Worm (Caenorhabditis elegans) whole organism, young adult: ENCODE measurements around the gene K01H12.4.

ENCODE experiments used
- B0035.1 ChIP-seq: sonication (generic microtip); optimal IDR thresholded peaks from 2 replicates; lab custom pipeline; 2016; ENCODE audit warnings: missing genetic modification characterization, mild to moderate bottlenecking, missing compliant biosample characterization, missing genotype, missing genetic modification reagents
- B0261.1 ChIP-seq: sonication (generic microtip); optimal IDR thresholded peaks from 2 replicates; lab custom pipeline; 2016; ENCODE audit warnings: mild to moderate bottlenecking, missing genetic modification characterization, moderate library complexity, missing compliant biosample characterization
- B0336.3 ChIP-seq: fragments of 200-800 bp; sonication (Bioruptor generic); IDR thresholded peaks from 2 replicates; pipeline ENCODE4 v1.3.6; 2022; ENCODE audit warnings: missing genetic modification characterization, missing compliant biosample characterization
- C06A6.2 ChIP-seq: fragments of 200-800 bp; sonication (Bioruptor generic); conservative IDR thresholded peaks from 2 replicates; pipeline ENCODE4 v1.3.6; 2022; ENCODE audit warnings: missing genetic modification characterization, missing compliant biosample characterization
- F49E8.2 ChIP-seq: sonication (generic microtip); optimal IDR thresholded peaks from 3 replicates; lab custom pipeline; 2017; ENCODE audit warnings: missing genetic modification characterization, mild to moderate bottlenecking, missing compliant biosample characterization, antibody characterized with exemption, moderate library complexity; ENCODE audit not compliant: insufficient read depth
- K11D2.4 ChIP-seq: fragments of 200-800 bp; sonication (Bioruptor generic); IDR thresholded peaks from 2 replicates; pipeline ENCODE4 v1.3.6; 2022; ENCODE audit warnings: missing genetic modification reagents, missing genetic modification characterization, missing compliant biosample characterization
- K12H6.12 ChIP-seq: fragments of 200-800 bp; sonication (Bioruptor generic); optimal IDR thresholded peaks from 2 replicates; lab custom pipeline; 2018; ENCODE audit warnings: mild to moderate bottlenecking, missing genetic modification characterization, missing compliant biosample characterization
- Y53F4B.3 ChIP-seq: fragments of 200-800 bp; sonication (Bioruptor generic); IDR thresholded peaks from 2 replicates; pipeline ENCODE4 v1.3.6; 2022; ENCODE audit warnings: missing genetic modification reagents, missing genetic modification characterization, missing compliant biosample characterization
- Y53G8AR.9 ChIP-seq: fragments of 200-800 bp; sonication (Bioruptor generic); conservative IDR thresholded peaks from 2 replicates; pipeline ENCODE4 v1.3.6; 2022; ENCODE audit warnings: missing genetic modification reagents, missing genetic modification characterization, missing compliant biosample characterization
- Y67H2A.10 ChIP-seq: fragments of 200-800 bp; sonication (Bioruptor generic); conservative IDR thresholded peaks from 2 replicates; pipeline ENCODE4 v1.3.6; 2022; ENCODE audit warnings: missing genetic modification reagents, missing genetic modification characterization, missing compliant biosample characterization
- Y95B8A.8 ChIP-seq: fragments of 200-800 bp; sonication (Bioruptor generic); IDR thresholded peaks from 2 replicates; pipeline ENCODE4 v1.3.6; 2022; ENCODE audit warnings: missing genetic modification reagents, missing genetic modification characterization, missing compliant biosample characterization
- ama-1 ChIP-seq, 3 experiments: fragments of 150-350 bp in 1 of 3; sonication (generic microtip) in 2 of 3; optimal IDR thresholded peaks; 2 replicates each; lab custom pipeline; 2014 to 2018; ENCODE audit warnings: missing biosample characterization in 2 of 3, missing genetic modification characterization in 2 of 3, missing genetic modification reagents in 2 of 3
- aptf-2 ChIP-seq: fragments of 200-800 bp; sonication (Bioruptor generic); conservative IDR thresholded peaks from 2 replicates; pipeline ENCODE4 v1.3.6; 2022; ENCODE audit warnings: missing genetic modification reagents, missing genetic modification characterization, missing compliant biosample characterization
- attf-5 ChIP-seq: fragments of 200-800 bp; sonication (Bioruptor generic); optimal IDR thresholded peaks from 2 replicates; lab custom pipeline; 2018; ENCODE audit warnings: mild to moderate bottlenecking, missing genetic modification characterization, missing compliant biosample characterization
- bed-2 ChIP-seq: fragments of 200-800 bp; sonication (Bioruptor generic); IDR thresholded peaks from 2 replicates; pipeline ENCODE4 v1.3.6; 2022; ENCODE audit warnings: missing genetic modification reagents, missing genetic modification characterization, missing compliant biosample characterization
- ceh-27 ChIP-seq: fragments of 200-800 bp; sonication (Bioruptor generic); optimal IDR thresholded peaks from 2 replicates; lab custom pipeline; 2018; ENCODE audit warnings: mild to moderate bottlenecking, missing genetic modification characterization, moderate library complexity, missing compliant biosample characterization
- ceh-91 ChIP-seq: fragments of 200-800 bp; sonication (Bioruptor generic); IDR thresholded peaks from 2 replicates; pipeline ENCODE4 v1.3.6; 2022; ENCODE audit warnings: missing genetic modification reagents, missing genetic modification characterization, missing compliant biosample characterization
- chd-7 ChIP-seq: sonication (generic microtip); optimal IDR thresholded peaks from 2 replicates; lab custom pipeline; 2016; ENCODE audit warnings: mild to moderate bottlenecking, missing genetic modification characterization, moderate library complexity, missing compliant biosample characterization
- dpl-1 ChIP-seq: fragments of 150-350 bp; optimal IDR thresholded peaks from 2 replicates; lab custom pipeline; 2014; ENCODE audit warnings: missing biosample characterization, missing genetic modification reagents, missing genetic modification characterization
- efl-1 ChIP-seq: fragments of 150-350 bp; optimal IDR thresholded peaks from 2 replicates; lab custom pipeline; 2014; ENCODE audit warnings: missing biosample characterization, missing genetic modification reagents, missing genetic modification characterization
- egl-44 ChIP-seq: fragments of 200-800 bp; sonication (Bioruptor generic); IDR thresholded peaks from 2 replicates; pipeline ENCODE4 v1.3.6; 2022; ENCODE audit warnings: missing genetic modification reagents, missing genetic modification characterization, missing compliant biosample characterization
- egrh-3 ChIP-seq: fragments of 200-800 bp; sonication (Bioruptor generic); IDR thresholded peaks from 2 replicates; pipeline ENCODE4 v1.3.6; 2022; ENCODE audit warnings: missing genetic modification reagents, missing genetic modification characterization, missing compliant biosample characterization
- gei-17 ChIP-seq: fragments of 200-800 bp; sonication (Bioruptor generic); optimal IDR thresholded peaks from 2 replicates; lab custom pipeline; 2018; ENCODE audit warnings: mild to moderate bottlenecking, missing genetic modification characterization, missing compliant biosample characterization
- hlh-26 ChIP-seq: fragments of 200-800 bp; sonication (Bioruptor generic); conservative IDR thresholded peaks from 2 replicates; pipeline ENCODE4 v1.3.6; 2022; ENCODE audit warnings: missing genetic modification reagents, missing genetic modification characterization, missing compliant biosample characterization
- hsf-1 ChIP-seq: fragments of 200-800 bp; sonication (Bioruptor generic); IDR thresholded peaks from 2 replicates; pipeline ENCODE4 v1.3.6; 2022; ENCODE audit warnings: missing genetic modification reagents, missing genetic modification characterization, missing compliant biosample characterization
- lin-54 ChIP-seq: fragments of 200-800 bp; sonication (Bioruptor generic); optimal IDR thresholded peaks from 2 replicates; lab custom pipeline; 2018; ENCODE audit warnings: mild to moderate bottlenecking, missing genetic modification characterization, missing compliant biosample characterization
- lir-1 ChIP-seq: fragments of 200-800 bp; sonication (Bioruptor generic); conservative IDR thresholded peaks from 2 replicates; pipeline ENCODE4 v1.3.6; 2022; ENCODE audit warnings: missing genetic modification reagents, missing genetic modification characterization, missing compliant biosample characterization
- madf-3 ChIP-seq: fragments of 200-800 bp; sonication (Bioruptor generic); IDR thresholded peaks from 2 replicates; pipeline ENCODE4 v1.3.6; 2022; ENCODE audit warnings: missing genetic modification reagents, missing genetic modification characterization, missing compliant biosample characterization
- madf-8 ChIP-seq: fragments of 200-800 bp; sonication (Bioruptor generic); conservative IDR thresholded peaks from 2 replicates; pipeline ENCODE4 v1.3.6; 2022; ENCODE audit warnings: missing genetic modification reagents, missing genetic modification characterization, missing compliant biosample characterization
- nhr-90 ChIP-seq: sonication (generic microtip); optimal IDR thresholded peaks from 2 replicates; lab custom pipeline; 2016; ENCODE audit warnings: missing genotype, mild to moderate bottlenecking, missing genetic modification characterization, missing compliant biosample characterization
- pbrm-1 ChIP-seq: fragments of 200-800 bp; sonication (Bioruptor generic); IDR thresholded peaks from 2 replicates; pipeline ENCODE4 v1.3.6; 2022; ENCODE audit warnings: missing genetic modification reagents, missing genetic modification characterization, missing compliant biosample characterization
- rcor-1 ChIP-seq: fragments of 200-800 bp; sonication (Bioruptor generic); IDR thresholded peaks from 2 replicates; pipeline ENCODE4 v1.3.6; 2022; ENCODE audit warnings: missing genetic modification reagents, missing genetic modification characterization, missing compliant biosample characterization
- rec-8 ChIP-seq, 2 experiments: sonication (generic microtip); optimal IDR thresholded peaks; 2 replicates each; lab custom pipeline; 2016; ENCODE audit warnings: mild to moderate bottlenecking in 2 of 2, missing genetic modification characterization in 2 of 2, missing genetic modification reagents in 2 of 2, missing genotype in 2 of 2, missing biosample characterization in 1 of 2, missing compliant biosample characterization in 1 of 2, moderate library complexity in 1 of 2
- somi-1 ChIP-seq: fragments of 200-800 bp; sonication (Bioruptor generic); optimal IDR thresholded peaks from 2 replicates; lab custom pipeline; 2018; ENCODE audit warnings: mild to moderate bottlenecking, missing genetic modification characterization, missing compliant biosample characterization
- tbx-9 ChIP-seq: sonication (generic microtip); optimal IDR thresholded peaks from 2 replicates; lab custom pipeline; 2016; ENCODE audit warnings: borderline replicate concordance, missing genetic modification characterization, inconsistent platforms, missing compliant biosample characterization
- unc-130 ChIP-seq: sonication (generic microtip); optimal IDR thresholded peaks from 2 replicates; lab custom pipeline; 2016; ENCODE audit warnings: missing genetic modification reagents, missing genetic modification characterization, missing compliant biosample characterization
- unc-62 ChIP-seq: fragments of 150-350 bp; optimal IDR thresholded peaks from 2 replicates; lab custom pipeline; 2014; ENCODE audit warnings: missing biosample characterization, missing genetic modification reagents, missing genetic modification characterization
- zim-3 ChIP-seq: sonication (generic microtip); optimal IDR thresholded peaks from 2 replicates; lab custom pipeline; 2017; ENCODE audit warnings: mild to moderate bottlenecking, missing genetic modification characterization, moderate library complexity, missing compliant biosample characterization
- ztf-25 ChIP-seq: fragments of 200-800 bp; sonication (Bioruptor generic); IDR thresholded peaks from 2 replicates; pipeline ENCODE4 v1.3.6; 2022; ENCODE audit warnings: missing genetic modification reagents, missing genetic modification characterization, missing compliant biosample characterization
- ztf-26 ChIP-seq: sonication (generic microtip); optimal IDR thresholded peaks from 2 replicates; lab custom pipeline; 2017; ENCODE audit warnings: missing genetic modification characterization, missing compliant biosample characterization
- ztf-28 ChIP-seq: fragments of 200-800 bp; sonication (Bioruptor generic); IDR thresholded peaks from 2 replicates; pipeline ENCODE4 v1.3.6; 2022; ENCODE audit warnings: missing genetic modification reagents, missing genetic modification characterization, missing compliant biosample characterization
- ztf-3 ChIP-seq: fragments of 200-800 bp; sonication (Bioruptor generic); optimal IDR thresholded peaks from 2 replicates; lab custom pipeline; 2018; ENCODE audit warnings: mild to moderate bottlenecking, missing genetic modification characterization, missing compliant biosample characterization

The K01H12.4 gene

DNA sequence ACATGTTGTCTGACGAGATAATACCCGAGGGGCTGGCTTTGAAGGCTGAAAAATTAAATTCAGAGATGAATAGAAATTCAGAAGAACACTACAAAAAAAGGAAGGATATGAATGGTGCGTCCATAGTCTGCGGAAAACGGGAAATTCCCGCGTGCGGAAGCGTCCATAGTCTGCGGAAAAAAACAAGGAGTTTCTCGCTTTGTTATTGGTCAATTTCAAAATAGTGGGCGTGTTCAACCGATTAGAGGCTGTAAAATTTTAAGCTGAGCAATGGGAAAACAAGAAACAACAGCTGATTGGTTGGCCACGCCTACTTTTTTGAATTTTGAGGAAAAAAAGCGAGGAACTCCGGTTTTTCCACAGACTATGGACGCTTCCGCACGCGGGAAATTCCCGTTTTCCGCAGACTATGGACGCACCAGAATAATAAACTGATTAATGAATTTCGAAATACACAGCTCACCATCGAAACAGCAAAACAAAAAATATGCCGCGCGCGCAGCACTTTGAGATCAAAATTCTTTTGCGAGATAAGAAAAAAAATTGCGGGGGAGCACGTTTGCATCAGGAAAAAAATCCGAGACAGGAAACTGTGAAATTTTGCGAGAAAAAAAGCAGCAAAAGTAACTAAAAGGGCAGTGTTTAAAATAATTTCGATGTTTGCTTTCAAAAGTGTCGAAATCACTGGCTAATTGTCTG is 28.1 kb downstream of the K01H12.4 start, which contains the start of gene gln-6 (continued):
- TF ChIP-seq ceh-91 = peak; percentile 89
- TF ChIP-seq efl-1 (GFP tag; lab: Kevin White, UChicago) = peak; percentile 94
- peak; percentile 35 for TF ChIP-seq unc-130
- peak; percentile 86 for TF ChIP-seq madf-3 (GFP tag; lab: Robert Waterston, UW)
- TF ChIP-seq hsf-1 (GFP tag; lab: Robert Waterston, UW) = peak; percentile 61; the same call in 1 of the 2 replicates
- peak; percentile 62; the same call in 1 of the 2 replicates for TF ChIP-seq Y95B8A.8 (GFP tag; lab: Robert Waterston, UW)
- TF ChIP-seq ztf-28 (GFP tag; lab: Robert Waterston, UW) = 0 out of 2 replicates have a peak, but pooled peaks have one; percentile 38
- TF ChIP-seq aptf-2 (GFP tag; lab: Robert Waterston, UW) = peak; percentile 32; the same call in 1 of the 2 replicates

DNA sequence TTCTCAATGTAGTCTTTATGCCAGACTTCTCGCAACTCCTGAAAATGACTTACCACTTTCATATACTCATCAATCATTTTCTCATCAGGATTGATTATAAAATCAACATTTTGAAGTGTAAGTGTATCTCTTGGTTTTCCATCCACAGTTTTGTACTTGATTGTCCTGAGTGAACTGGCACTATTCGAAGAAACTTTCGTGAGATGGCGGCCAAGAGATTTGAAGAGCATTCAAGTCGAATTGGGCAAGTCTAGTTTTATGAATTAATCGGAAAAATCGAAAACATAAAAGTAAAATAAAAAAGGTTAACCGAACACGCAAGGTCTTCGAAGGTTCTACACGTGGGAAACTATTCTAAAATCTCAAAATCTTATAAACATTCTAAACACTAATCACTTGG is 30.0 kb downstream of the K01H12.4 start, which contains the start of gene C28D4.7:
Gene C28D4.7 (minus strand): TSS at position 265 of the 400 bp plus-strand sequence.
- TF ChIP-seq pbrm-1 (GFP tag; lab: Robert Waterston, UW) (no peak), ztf-26 (tag; lab: Kevin White, UChicago) (no peak), B0261.1 (no peak), chd-7 (tag; lab: Kevin White, UChicago) (no peak), hsf-1 (GFP tag; lab: Robert Waterston, UW) (no peak), K11D2.4 (no peak), efl-1 (GFP tag; lab: Kevin White, UChicago) (no peak), ztf-28 (GFP tag; lab: Robert Waterston, UW) (no peak), nhr-90 (tag; lab: Kevin White, UChicago) (no peak), gei-17 (GFP tag; lab: Kevin White, UChicago) (no peak), tbx-9 (no peak), ztf-25 (GFP tag; lab: Robert Waterston, UW) (no peak), egrh-3 (GFP tag; lab: Robert Waterston, UW) (no peak), rec-8 (tag; optimal IDR thresholded peaks at IDR 0.05; lab: Kevin White, UChicago) (no peak), dpl-1 (GFP tag; lab: Kevin White, UChicago) (no peak), F49E8.2 (tag; lab: Kevin White, UChicago) (no peak), ceh-27 (GFP tag; lab: Kevin White, UChicago) (no peak), attf-5 (GFP tag; lab: Kevin White, UChicago) (no peak), Y53F4B.3 (GFP tag; lab: Robert Waterston, UW) (no peak), madf-8 (no peak)

DNA sequence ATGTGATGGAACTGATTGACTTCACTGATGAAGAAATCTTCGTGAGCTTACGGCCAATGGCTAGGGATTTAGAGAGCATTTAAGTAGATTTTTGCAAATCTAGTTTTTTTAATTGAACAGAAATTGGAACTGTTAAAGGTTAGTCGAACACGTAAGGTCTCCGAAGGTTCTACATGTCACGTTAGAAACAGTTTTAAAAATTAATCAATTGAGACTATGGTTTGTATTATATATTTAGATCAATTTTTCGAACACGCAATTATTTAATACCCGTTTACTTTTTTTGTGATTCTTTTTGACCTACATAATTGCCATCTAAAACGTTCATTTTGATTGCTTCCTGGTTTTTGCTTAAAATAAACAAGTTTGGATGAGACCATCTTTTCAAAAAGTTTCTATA is 32.0 kb downstream of the K01H12.4 start, which contains the start of gene C28D4.4:
Gene C28D4.4 (minus strand): TSS at position 101 of the 400 bp plus-strand sequence.
- TF ChIP-seq C06A6.2 (GFP tag; lab: Robert Waterston, UW) (no peak), bed-2 (no peak), somi-1 (GFP tag; lab: Kevin White, UChicago) (no peak), unc-62 (GFP tag; lab: Kevin White, UChicago) (no peak)

DNA sequence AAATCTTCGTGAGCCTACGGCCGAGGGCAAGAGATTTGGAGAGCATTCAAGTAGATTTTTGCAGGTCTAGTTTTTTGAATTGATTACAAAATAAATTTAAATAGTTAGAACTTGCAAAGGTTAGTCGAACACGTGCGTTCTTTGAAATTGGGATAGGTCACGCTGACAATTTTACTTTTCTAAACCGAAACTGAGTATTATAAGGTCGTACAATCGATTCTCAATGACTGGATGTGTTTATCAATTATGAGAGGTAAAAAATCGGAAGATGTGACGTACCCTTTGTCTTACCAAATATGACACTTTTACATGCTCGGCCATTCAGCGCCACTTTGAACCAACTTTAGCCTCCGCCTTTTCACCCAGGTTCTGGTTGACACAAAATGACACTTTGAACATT is 33.9 kb downstream of the K01H12.4 start, which contains the start of gene C28D4.5:
Gene C28D4.5 (minus strand): TSS at position 101 of the 400 bp plus-strand sequence.
- TF ChIP-seq Y53G8AR.9 (GFP tag; lab: Robert Waterston, UW) (no peak), B0336.3 (GFP tag; lab: Robert Waterston, UW) (no peak), B0035.1 (no peak), Y67H2A.10 (GFP tag; lab: Robert Waterston, UW) (no peak), hlh-26 (GFP tag; lab: Robert Waterston, UW) (no peak), rcor-1 (no peak), lir-1 (no peak), ama-1 (optimal IDR thresholded peaks at IDR 0.05; lab: Kevin White, UChicago) (no peak), ama-1 (GFP tag; optimal IDR thresholded peaks at IDR 0.05; lab: Kevin White, UChicago) (no peak), attf-5 (GFP tag; lab: Kevin White, UChicago) (no peak), egl-44 (GFP tag; lab: Robert Waterston, UW) (no peak), zim-3 (tag; lab: Kevin White, UChicago) (no peak), pbrm-1 (GFP tag; lab: Robert Waterston, UW) (no peak), lin-54 (GFP tag; lab: Kevin White, UChicago) (no peak), K12H6.12 (tag; lab: Kevin White, UChicago) (no peak), ztf-3 (GFP tag; lab: Kevin White, UChicago) (no peak), F49E8.2 (tag; lab: Kevin White, UChicago) (no peak)
